Worm (Caenorhabditis elegans): ENCODE measurements around the gene K02D3.1.

Gene K02D3.1

ce11 chrX:13687655-13688054, 19.1 kb upstream of the K02D3.1 start, which contains the start of gene adm-2:
adm-2 (plus strand) TSS chrX:13687955.
- TF ChIP-seq elt-3 (tag; optimal IDR thresholded peaks at IDR 0.05) (no peak), nhr-85 (tag) (no peak), blmp-1 (tag; optimal IDR thresholded peaks at IDR 0.05) (no peak), lir-3 (tag; optimal IDR thresholded peaks at IDR 0.05; ENCODE audit: poor library complexity) (no peak), egl-27 (tag; optimal IDR thresholded peaks at IDR 0.05) (no peak), lsy-2 (tag; optimal IDR thresholded peaks at IDR 0.05) (no peak), pqm-1 (tag; optimal IDR thresholded peaks at IDR 0.05) (no peak), mdl-1 (tag; optimal IDR thresholded peaks at IDR 0.05) (no peak), pag-3 (tag; optimal IDR thresholded peaks at IDR 0.05; ENCODE audit: borderline replicate concordance, insufficient read depth) (no peak), ceh-8 (GFP tag; optimal IDR thresholded peaks at IDR 0.05) (no peak), snpc-4 (tag; optimal IDR thresholded peaks at IDR 0.05) (no peak), ceh-88 (GFP tag; IDR thresholded peaks at IDR 0.05) (no peak), unc-30 (tag; optimal IDR thresholded peaks at IDR 0.05) (no peak), swsn-7 (tag; optimal IDR thresholded peaks at IDR 0.05) (no peak), ceh-63 (GFP tag; optimal IDR thresholded peaks at IDR 0.05) (no peak), unc-62 (GFP tag; optimal IDR thresholded peaks at IDR 0.05) (no peak), ceh-82 (tag; optimal IDR thresholded peaks at IDR 0.05) (no peak)

- TF ChIP-seq snpc-4 (tag; optimal IDR thresholded peaks at IDR 0.05): peak; percentile 68
- no peak for TF ChIP-seq zag-1 (tag; optimal IDR thresholded peaks at IDR 0.05)
These were observed 16.4 kb upstream of the K02D3.1 start for ce11 chrX:13690333-13690732.

ce11 chrX:13696152-13696551, 10.6 kb upstream of the K02D3.1 start:
- no peak for TF ChIP-seq hpl-2 (GFP tag; optimal IDR thresholded peaks at IDR 0.05)
- TF ChIP-seq dsc-1 (tag; optimal IDR thresholded peaks at IDR 0.05): peak; percentile 65
- no peak for TF ChIP-seq zag-1 (tag; optimal IDR thresholded peaks at IDR 0.05)
- no peak for TF ChIP-seq ets-5 (GFP tag; IDR thresholded peaks at IDR 0.05)
- no peak for TF ChIP-seq sptf-1 (tag; optimal IDR thresholded peaks at IDR 0.05)
- no peak for TF ChIP-seq fos-1 (tag; optimal IDR thresholded peaks at IDR 0.05)
- no peak for TF ChIP-seq alr-1 (tag; optimal IDR thresholded peaks at IDR 0.05; ENCODE audit: borderline replicate concordance)
- no peak for TF ChIP-seq nhr-85 (tag)
- peak; percentile 40 for TF ChIP-seq ceh-63 (GFP tag; optimal IDR thresholded peaks at IDR 0.05)
- no peak for TF ChIP-seq F16B12.6 (tag; optimal IDR thresholded peaks at IDR 0.05)
- TF ChIP-seq efl-1 (optimal IDR thresholded peaks at IDR 0.05): no peak
- no peak for TF ChIP-seq efl-1 (GFP tag; optimal IDR thresholded peaks at IDR 0.05 in 1 of 2)
- TF ChIP-seq unc-98 (GFP tag; IDR thresholded peaks at IDR 0.05): no peak
- no peak for TF ChIP-seq Y116A8C.19 (tag; optimal IDR thresholded peaks at IDR 0.05; ENCODE audit: borderline replicate concordance)
- TF ChIP-seq grh-1 (GFP tag; IDR thresholded peaks at IDR 0.05): no peak
- TF ChIP-seq mdl-1 (tag; optimal IDR thresholded peaks at IDR 0.05): no peak
- TF ChIP-seq pax-3 (tag; optimal IDR thresholded peaks at IDR 0.05): no peak
- TF ChIP-seq nhr-237 (tag; optimal IDR thresholded peaks at IDR 0.05): no peak
- no peak for TF ChIP-seq ztf-4 (tag; optimal IDR thresholded peaks at IDR 0.05)
- TF ChIP-seq vab-15 (tag; optimal IDR thresholded peaks at IDR 0.05): no peak
- no peak for TF ChIP-seq aha-1 (tag; optimal IDR thresholded peaks at IDR 0.05)
- no peak for TF ChIP-seq egl-13 (tag; optimal IDR thresholded peaks at IDR 0.05)
- peak; percentile 25 for TF ChIP-seq fkh-8 (tag; optimal IDR thresholded peaks at IDR 0.05)
- TF ChIP-seq C34B4.2 (tag; optimal IDR thresholded peaks at IDR 0.05): no peak
- TF ChIP-seq hlh-4 (tag; optimal IDR thresholded peaks at IDR 0.05): no peak
- no peak for TF ChIP-seq mab-9 (GFP tag; IDR thresholded peaks at IDR 0.05)
- TF ChIP-seq mep-1 (tag; optimal IDR thresholded peaks at IDR 0.05): no peak
- peak; percentile 56 for TF ChIP-seq lin-14 (GFP tag; optimal IDR thresholded peaks at IDR 0.05)

All from whole organism, L1 larva.